Worm (Caenorhabditis elegans) whole organism, L2 larva: ENCODE results near the gene mec-15.

Source experiments
- R02D3.7 ChIP-seq: fragments of 150-350 bp; optimal IDR thresholded peaks from 2 replicates; lab custom pipeline; 2014; ENCODE audit warnings: missing biosample characterization, missing genetic modification characterization
- ama-1 ChIP-seq: fragments of 150-350 bp; optimal IDR thresholded peaks from 2 replicates; lab custom pipeline; 2018; ENCODE audit warnings: inconsistent platforms
- ceh-16 ChIP-seq: fragments of 150-350 bp; optimal IDR thresholded peaks from 2 replicates; lab custom pipeline; 2014; ENCODE audit warnings: missing biosample characterization, missing genetic modification characterization
- crh-2 ChIP-seq: sonication (generic microtip); optimal IDR thresholded peaks from 2 replicates; lab custom pipeline; 2017; ENCODE audit warnings: missing biosample characterization, missing genetic modification characterization
- dmd-4 ChIP-seq: sonication (generic microtip); optimal IDR thresholded peaks from 2 replicates; lab custom pipeline; 2017; ENCODE audit warnings: missing biosample characterization, missing genetic modification characterization
- fos-1 ChIP-seq: fragments of 150-350 bp; optimal IDR thresholded peaks from 2 replicates; lab custom pipeline; 2014; ENCODE audit warnings: missing biosample characterization, missing genetic modification characterization
- lin-13 ChIP-seq: fragments of 150-350 bp; optimal IDR thresholded peaks from 2 replicates; lab custom pipeline; 2014; ENCODE audit warnings: missing biosample characterization, missing genetic modification reagents, missing genetic modification characterization
- mdl-1 ChIP-seq, 2 experiments: fragments of 150-350 bp in 1 of 2; sonication (generic microtip) in 1 of 2; optimal IDR thresholded peaks; 2 replicates each; lab custom pipeline; 2017; ENCODE audit warnings: missing biosample characterization in 2 of 2, missing genetic modification characterization in 2 of 2
- nhr-25 ChIP-seq: fragments of 150-350 bp; sonication (generic microtip); optimal IDR thresholded peaks from 3 replicates; lab custom pipeline; 2014; ENCODE audit warnings: missing biosample characterization, missing genetic modification characterization
- snpc-4 ChIP-seq: fragments of 150-350 bp; optimal IDR thresholded peaks from 2 replicates; lab custom pipeline; 2014; ENCODE audit warnings: missing biosample characterization, missing genetic modification characterization
- unc-55 ChIP-seq: fragments of 150-350 bp; sonication (generic microtip); optimal IDR thresholded peaks from 3 replicates; lab custom pipeline; 2014; ENCODE audit warnings: missing biosample characterization, missing genetic modification reagents, missing genetic modification characterization
- ztf-1 ChIP-seq: fragments of 200-800 bp; sonication (Bioruptor generic); conservative IDR thresholded peaks from 2 replicates; pipeline ENCODE4 v1.3.6; 2022; ENCODE audit warnings: missing genetic modification characterization, missing compliant biosample characterization

The mec-15 gene

ce11 chrII:10192207-10192606 is 47.3 kb downstream of the mec-15 start, which contains the start of gene R05H5.7:
Gene R05H5.7, plus strand, starts transcription at chrII:10192507.
- TF ChIP-seq ztf-1 (no peak), snpc-4 (tag; lab: Kevin White, UChicago) (no peak), mdl-1 (tag; optimal IDR thresholded peaks at IDR 0.05; lab: Kevin White, UChicago) (no peak)
- TF ChIP-seq, all 48 proteins: peak for 0

DNA sequence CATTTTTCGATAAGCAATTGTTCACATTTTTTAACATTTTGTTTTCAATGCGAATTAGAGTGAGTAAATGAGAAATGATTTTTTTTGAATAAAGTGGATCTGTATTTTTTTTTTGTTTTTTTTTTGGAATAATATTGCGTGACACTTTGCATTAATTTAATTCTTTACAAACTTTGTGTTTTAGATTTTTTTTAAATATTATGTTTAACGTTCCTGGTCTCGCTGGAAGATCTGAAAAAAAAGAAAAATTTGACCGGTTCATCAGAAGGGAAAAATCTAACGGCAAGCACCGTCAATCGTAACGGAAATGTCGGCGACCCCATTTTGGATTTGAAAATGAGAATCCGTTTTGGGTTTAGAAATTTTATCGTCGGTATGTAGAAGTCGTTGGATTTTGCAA is 50.1 kb downstream of the mec-15 start, which contains the start of gene cdc-25.4:
Gene cdc-25.4 (minus strand): TSS at position 101 of the 400 bp plus-strand sequence.
- TF ChIP-seq ceh-16 (tag; lab: Kevin White, UChicago) (no peak), crh-2 (tag; lab: Kevin White, UChicago) (no peak), unc-55 (no peak), R02D3.7 (tag; lab: Kevin White, UChicago) (no peak)

- no peak for TF ChIP-seq ama-1 (lab: Kevin White, UChicago)
- TF ChIP-seq lin-13 (GFP tag; lab: Kevin White, UChicago), result no peak
- TF ChIP-seq dmd-4 (tag; lab: Kevin White, UChicago), result no peak
- TF ChIP-seq fos-1 (tag; lab: Kevin White, UChicago), result no peak
- TF ChIP-seq nhr-25 (tag; lab: Kevin White, UChicago), result no peak
Measured at ce11 chrII:10187808-10188207, 51.7 kb downstream of the mec-15 start, which contains the start of gene srd-2. Gene srd-2, minus strand, starts transcription at chrII:10187908.
